Worm (Caenorhabditis elegans) whole organism, L1 larva: ENCODE results near the gene ndx-2.

Experiments
- F16B12.6 ChIP-seq: fragments of 150-350 bp; optimal IDR thresholded peaks from 2 replicates; lab custom pipeline; 2014; ENCODE audit warnings: missing biosample characterization, missing genetic modification characterization
- alr-1 ChIP-seq: fragments of 200-800 bp; sonication (Bioruptor generic); optimal IDR thresholded peaks from 2 replicates; lab custom pipeline; 2018; ENCODE audit warnings: borderline replicate concordance, mild to moderate bottlenecking, missing genetic modification characterization, missing compliant biosample characterization
- aly-2 ChIP-seq: fragments of 150-350 bp; optimal IDR thresholded peaks from 2 replicates; lab custom pipeline; 2014; ENCODE audit warnings: missing biosample characterization, missing genetic modification characterization
- ceh-8 ChIP-seq: fragments of 200-800 bp; sonication (Bioruptor generic); optimal IDR thresholded peaks from 2 replicates; lab custom pipeline; 2018; ENCODE audit warnings: mild to moderate bottlenecking, missing genetic modification characterization, moderate library complexity, missing compliant biosample characterization
- ceh-82 ChIP-seq, 3 experiments: fragments of 150-350 bp in 1 of 3; sonication (generic microtip) in 2 of 3; optimal IDR thresholded peaks; 2 replicates each; lab custom pipeline; 2014 to 2017; ENCODE audit warnings: missing biosample characterization in 3 of 3, missing genetic modification characterization in 3 of 3
- ceh-88 ChIP-seq: fragments of 200-800 bp; sonication (Bioruptor generic); IDR thresholded peaks from 2 replicates; pipeline ENCODE4 v1.3.6; 2022; ENCODE audit warnings: missing genetic modification characterization, missing compliant biosample characterization
- dpl-1 ChIP-seq, 3 experiments: fragments of 150-350 bp in 2 of 3; sonication (generic microtip) in 1 of 3; optimal IDR thresholded peaks; 2 replicates each; lab custom pipeline; 2014 to 2017; ENCODE audit warnings: missing biosample characterization in 3 of 3, missing genetic modification characterization in 3 of 3, missing genetic modification reagents in 3 of 3
- dsc-1 ChIP-seq: sonication (generic microtip); optimal IDR thresholded peaks from 2 replicates; lab custom pipeline; 2016; ENCODE audit warnings: mild to moderate bottlenecking, missing genetic modification characterization, missing compliant biosample characterization
- efl-1 ChIP-seq, 4 experiments: fragments of 150-350 bp; optimal IDR thresholded peaks in 3 of 4; peaks in 1 of 4; 1 replicate in 1 of 4; 2 replicates in 3 of 4; lab custom pipeline; 2014; ENCODE audit warnings: missing biosample characterization in 2 of 4, missing genetic modification characterization in 2 of 4, missing genetic modification reagents in 2 of 4
- efl-3 ChIP-seq: fragments of 200-800 bp; sonication (Bioruptor generic); optimal IDR thresholded peaks from 2 replicates; lab custom pipeline; 2018; ENCODE audit warnings: mild to moderate bottlenecking, missing genetic modification characterization, missing compliant biosample characterization
- egl-27 ChIP-seq, 2 experiments: fragments of 150-350 bp in 1 of 2; sonication (generic microtip); optimal IDR thresholded peaks; 3 replicates each; lab custom pipeline; 2017 to 2018; ENCODE audit warnings: missing biosample characterization in 2 of 2, missing genetic modification characterization in 2 of 2, missing genetic modification reagents in 2 of 2
- elt-2 ChIP-seq: sonication (generic microtip); optimal IDR thresholded peaks from 2 replicates; lab custom pipeline; 2016; ENCODE audit warnings: missing genetic modification characterization, mild to moderate bottlenecking, inconsistent platforms, missing compliant biosample characterization, missing genetic modification reagents
- fkh-4 ChIP-seq: sonication (generic microtip); optimal IDR thresholded peaks from 2 replicates; lab custom pipeline; 2016; ENCODE audit warnings: missing compliant biosample characterization, missing genetic modification characterization, borderline replicate concordance
- fkh-8 ChIP-seq: sonication (generic microtip); optimal IDR thresholded peaks from 2 replicates; lab custom pipeline; 2016; ENCODE audit warnings: mild to moderate bottlenecking, missing genetic modification characterization, missing compliant biosample characterization
- grh-1 ChIP-seq: fragments of 200-800 bp; sonication (Bioruptor generic); IDR thresholded peaks from 2 replicates; pipeline ENCODE4 v1.3.6; 2022; ENCODE audit warnings: missing genetic modification reagents, missing genetic modification characterization, missing compliant biosample characterization
- irx-1 ChIP-seq: sonication (generic microtip); optimal IDR thresholded peaks from 2 replicates; lab custom pipeline; 2016; ENCODE audit warnings: missing genetic modification characterization, missing compliant biosample characterization
- isw-1 ChIP-seq: fragments of 200-800 bp; sonication (Bioruptor generic); IDR thresholded peaks from 2 replicates; pipeline ENCODE4 v1.3.6; 2022; ENCODE audit warnings: missing genetic modification characterization, missing compliant biosample characterization
- jun-1 ChIP-seq: fragments of 150-350 bp; optimal IDR thresholded peaks from 2 replicates; lab custom pipeline; 2014; ENCODE audit warnings: missing biosample characterization, missing genetic modification reagents, missing genetic modification characterization
- lin-14 ChIP-seq: fragments of 200-800 bp; sonication (Bioruptor generic); optimal IDR thresholded peaks from 2 replicates; lab custom pipeline; 2018; ENCODE audit warnings: mild to moderate bottlenecking, missing genetic modification characterization, moderate library complexity, missing compliant biosample characterization
- lin-35 ChIP-seq, 2 experiments: fragments of 150-350 bp; optimal IDR thresholded peaks; 2 replicates each; lab custom pipeline; 2014; ENCODE audit warnings: missing biosample characterization in 2 of 2, missing genetic modification characterization in 2 of 2, missing genetic modification reagents in 2 of 2
- lin-39 ChIP-seq: fragments of 150-350 bp; optimal IDR thresholded peaks from 2 replicates; lab custom pipeline; 2014; ENCODE audit warnings: missing biosample characterization, missing genetic modification reagents, missing genetic modification characterization
- lir-3 ChIP-seq: sonication (generic microtip); optimal IDR thresholded peaks from 2 replicates; lab custom pipeline; 2016; ENCODE audit warnings: mild to moderate bottlenecking, missing genetic modification characterization, moderate library complexity, missing compliant biosample characterization; ENCODE audit not compliant: poor library complexity
- mab-9 ChIP-seq: fragments of 200-800 bp; sonication (Bioruptor generic); IDR thresholded peaks from 2 replicates; pipeline ENCODE4 v1.3.6; 2022; ENCODE audit warnings: missing genetic modification reagents, missing genetic modification characterization, missing compliant biosample characterization
- mef-2 ChIP-seq: fragments of 150-350 bp; optimal IDR thresholded peaks from 2 replicates; lab custom pipeline; 2014; ENCODE audit warnings: missing biosample characterization, missing genetic modification characterization
- mep-1 ChIP-seq: fragments of 150-350 bp; optimal IDR thresholded peaks from 2 replicates; lab custom pipeline; 2014; ENCODE audit warnings: missing biosample characterization, missing genetic modification characterization
- nhr-20 ChIP-seq: sonication (generic microtip); optimal IDR thresholded peaks from 2 replicates; lab custom pipeline; 2016; ENCODE audit warnings: mild to moderate bottlenecking, missing genetic modification characterization, missing compliant biosample characterization
- nhr-28 ChIP-seq: fragments of 150-350 bp; optimal IDR thresholded peaks from 2 replicates; lab custom pipeline; 2014; ENCODE audit warnings: missing biosample characterization, missing genetic modification characterization
- nhr-47 ChIP-seq: sonication (generic microtip); optimal IDR thresholded peaks from 2 replicates; lab custom pipeline; 2016; ENCODE audit warnings: mild to moderate bottlenecking, missing genetic modification characterization, moderate library complexity, missing compliant biosample characterization
- nhr-76 ChIP-seq: sonication (generic microtip); optimal IDR thresholded peaks from 2 replicates; lab custom pipeline; 2017; ENCODE audit warnings: missing biosample characterization, missing genetic modification characterization
- nhr-90 ChIP-seq: sonication (generic microtip); optimal IDR thresholded peaks from 2 replicates; lab custom pipeline; 2016; ENCODE audit warnings: mild to moderate bottlenecking, missing genetic modification characterization, missing compliant biosample characterization; ENCODE audit not compliant: poor library complexity
- pax-3 ChIP-seq: fragments of 200-800 bp; sonication (Bioruptor generic); optimal IDR thresholded peaks from 2 replicates; lab custom pipeline; 2018; ENCODE audit warnings: mild to moderate bottlenecking, missing genetic modification characterization, moderate library complexity, missing compliant biosample characterization
- pqm-1 ChIP-seq: sonication (generic microtip); optimal IDR thresholded peaks from 3 replicates; lab custom pipeline; 2017; ENCODE audit warnings: missing biosample characterization, missing genetic modification characterization
- skn-1 ChIP-seq: fragments of 150-350 bp; optimal IDR thresholded peaks from 2 replicates; lab custom pipeline; 2014; ENCODE audit warnings: missing biosample characterization, missing genetic modification characterization
- unc-130 ChIP-seq: fragments of 150-350 bp; optimal IDR thresholded peaks from 2 replicates; lab custom pipeline; 2017; ENCODE audit warnings: missing biosample characterization, missing genetic modification characterization, inconsistent platforms
- unc-62 ChIP-seq: fragments of 150-350 bp; optimal IDR thresholded peaks from 2 replicates; lab custom pipeline; 2014; ENCODE audit warnings: missing biosample characterization, missing genetic modification reagents, missing genetic modification characterization
- unc-86 ChIP-seq: sonication (generic microtip); optimal IDR thresholded peaks from 2 replicates; lab custom pipeline; 2016; ENCODE audit warnings: missing genetic modification characterization, missing compliant biosample characterization
- unc-98 ChIP-seq: fragments of 200-800 bp; sonication (Bioruptor generic); IDR thresholded peaks from 2 replicates; pipeline ENCODE4 v1.3.6; 2022; ENCODE audit warnings: missing genetic modification characterization, missing compliant biosample characterization
- zip-4 ChIP-seq: fragments of 200-800 bp; sonication (Bioruptor generic); optimal IDR thresholded peaks from 2 replicates; lab custom pipeline; 2018; ENCODE audit warnings: mild to moderate bottlenecking, missing genetic modification characterization, moderate library complexity, missing compliant biosample characterization
- ztf-11 ChIP-seq, 2 experiments: sonication (generic microtip); optimal IDR thresholded peaks; 2 replicates each; lab custom pipeline; 2016 to 2017; ENCODE audit warnings: missing genetic modification characterization in 2 of 2, missing biosample characterization in 1 of 2, missing compliant biosample characterization in 1 of 2
- ztf-4 ChIP-seq: fragments of 150-350 bp; optimal IDR thresholded peaks from 2 replicates; lab custom pipeline; 2014; ENCODE audit warnings: missing biosample characterization, missing genetic modification characterization

Gene ndx-2

ce11 chrV:2664525-2665053, at the start of gene ndx-2:
TSS of gene ndx-2 (minus strand) at chrV:2665003.
- no peak for TF ChIP-seq ceh-8
- TF ChIP-seq grh-1 (GFP tag; lab: Robert Waterston, UW), result no peak

DNA sequence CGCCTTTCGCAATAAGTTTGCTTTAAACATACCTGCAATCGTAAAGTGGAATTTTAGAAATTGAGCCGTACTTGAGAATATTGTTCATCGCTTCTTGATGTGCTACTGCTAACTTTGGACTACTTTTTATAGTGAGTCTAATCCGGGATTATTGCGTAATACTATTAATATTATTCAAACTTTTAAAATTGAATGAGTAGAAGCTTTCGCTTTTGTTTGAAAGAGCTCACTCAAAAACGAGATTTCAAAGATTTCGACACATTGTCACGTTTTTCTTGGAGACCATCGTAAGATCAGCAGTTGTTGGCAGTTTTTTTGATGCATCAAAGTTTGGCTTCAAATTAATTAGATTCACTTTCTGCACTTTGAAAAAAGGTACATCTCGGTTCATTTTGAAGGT, 48.7 kb upstream of the ndx-2 start, which contains the start of gene srt-28:
Gene srt-28, minus strand, starts transcription at position 101 of the 400 bp plus-strand sequence.
- TF ChIP-seq unc-62 (GFP tag; lab: Kevin White, UChicago) (no peak), unc-130 (tag; lab: Kevin White, UChicago) (no peak), jun-1 (tag; lab: Kevin White, UChicago) (no peak), egl-27 (tag; optimal IDR thresholded peaks at IDR 0.05; lab: Kevin White, UChicago) (no peak), pax-3 (tag; lab: Kevin White, UChicago) (peak; percentile 18), dpl-1 (GFP tag; optimal IDR thresholded peaks at IDR 0.05; lab: Kevin White, UChicago) (no peak), efl-1 (optimal IDR thresholded peaks at IDR 0.05; lab: Kevin White, UChicago) (no peak), efl-1 (GFP tag; optimal IDR thresholded peaks at IDR 0.05 in 1 of 2; lab: Kevin White, UChicago) (no peak)

- TF ChIP-seq lin-39 (no peak), unc-98 (GFP tag; lab: Robert Waterston, UW) (no peak), zip-4 (GFP tag; lab: Kevin White, UChicago) (no peak), unc-86 (no peak), lin-14 (GFP tag; lab: Kevin White, UChicago) (no peak), aly-2 (tag; lab: Kevin White, UChicago) (no peak), ztf-4 (no peak), lin-35 (GFP tag; optimal IDR thresholded peaks at IDR 0.05; lab: Kevin White, UChicago) (peak in 1 of 2 experiments; percentile 11), nhr-90 (no peak), elt-2 (tag; lab: Kevin White, UChicago) (peak; percentile 63), ztf-11 (tag; optimal IDR thresholded peaks at IDR 0.05; lab: Kevin White, UChicago) (no peak), dsc-1 (tag; lab: Kevin White, UChicago) (no peak), mef-2 (tag; lab: Kevin White, UChicago) (no peak)
Measured at ce11 chrV:2711429-2711828, 46.6 kb upstream of the ndx-2 start, which contains the start of gene C24B9.3. TSS of gene C24B9.3 (minus strand) at chrV:2711599.

DNA sequence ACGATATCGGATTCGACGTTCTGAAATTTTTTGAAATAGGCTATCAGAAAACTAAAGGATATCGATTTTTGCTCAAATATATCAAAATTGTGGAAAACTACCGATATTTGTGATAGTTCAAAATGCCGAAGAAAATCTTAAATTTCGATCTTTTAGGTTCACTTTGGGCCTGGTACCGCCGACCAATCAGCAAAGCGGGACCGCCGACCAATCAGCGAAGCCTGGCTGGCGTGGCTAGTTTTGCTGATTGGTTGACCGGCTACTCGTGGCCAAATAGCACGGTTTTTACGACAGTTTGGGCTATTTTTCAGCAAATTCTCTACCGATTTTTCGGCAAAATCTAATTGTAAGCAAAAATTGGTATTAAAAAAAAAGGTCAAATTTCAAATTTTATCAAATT, 45.4 kb upstream of the ndx-2 start:
- no peak for TF ChIP-seq mab-9
- no peak for TF ChIP-seq pqm-1 (tag; lab: Kevin White, UChicago)
- TF ChIP-seq skn-1 (tag; lab: Kevin White, UChicago), result no peak
- TF ChIP-seq fkh-8 (tag; lab: Kevin White, UChicago), result no peak
- TF ChIP-seq fkh-4 (tag; lab: Kevin White, UChicago), result no peak
- no peak for TF ChIP-seq ceh-8
- no peak for TF ChIP-seq isw-1 (GFP tag; lab: Robert Waterston, UW)
- TF ChIP-seq F16B12.6 (tag; lab: Kevin White, UChicago), result no peak
- TF ChIP-seq, all 84 proteins: peak for 0

DNA sequence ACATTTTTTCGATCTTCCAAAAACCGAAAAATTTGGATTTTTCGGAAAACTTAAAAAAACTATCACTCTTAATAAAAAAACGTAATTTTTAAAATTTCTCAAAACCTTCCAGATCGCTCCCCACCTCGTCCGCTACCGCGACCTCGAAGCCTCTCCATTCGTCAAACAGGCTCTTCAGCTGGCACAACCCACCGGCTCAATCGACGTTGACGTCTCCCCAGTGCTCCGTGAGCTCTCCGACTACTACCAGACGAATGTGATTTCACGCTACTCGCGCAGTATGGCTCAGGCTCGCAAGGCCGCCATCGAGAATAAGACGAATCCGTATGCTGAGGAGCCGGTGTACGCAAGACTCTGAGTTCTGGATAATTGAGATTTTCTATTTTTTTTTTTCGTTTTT, 41.6 kb upstream of the ndx-2 start:
- no peak for TF ChIP-seq zip-4 (GFP tag; lab: Kevin White, UChicago)
- TF ChIP-seq lir-3, result no peak
- no peak for TF ChIP-seq fkh-8 (tag; lab: Kevin White, UChicago)
- no peak for TF ChIP-seq efl-1 (optimal IDR thresholded peaks at IDR 0.05; lab: Kevin White, UChicago)
- peak in 1 of 2 experiments; percentile 71 for TF ChIP-seq efl-1 (GFP tag; optimal IDR thresholded peaks at IDR 0.05 in 1 of 2; lab: Kevin White, UChicago)
- no peak for TF ChIP-seq dpl-1 (GFP tag; optimal IDR thresholded peaks at IDR 0.05; lab: Kevin White, UChicago)

DNA sequence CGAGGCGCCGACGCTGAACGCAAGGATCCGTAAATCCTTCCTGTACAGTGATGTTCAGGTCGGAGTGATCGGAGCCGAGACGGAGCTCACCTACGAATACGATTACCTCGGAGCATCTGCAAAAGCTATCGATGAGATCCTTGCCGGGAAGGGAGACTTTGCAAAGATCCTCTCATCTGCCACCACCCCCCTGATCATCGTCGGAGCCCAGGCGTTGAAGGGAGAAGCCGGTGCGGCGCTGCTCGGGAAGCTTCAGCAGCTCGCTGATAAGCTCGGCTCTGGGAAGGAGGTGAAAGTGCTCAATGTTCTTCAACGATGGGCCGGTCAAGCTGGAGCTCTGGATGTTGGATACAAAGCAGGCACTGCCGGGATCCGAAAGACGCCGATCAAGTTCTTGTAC, 38.5 kb upstream of the ndx-2 start:
- no peak for TF ChIP-seq nhr-76 (tag; lab: Kevin White, UChicago)
- no peak for TF ChIP-seq elt-2 (tag; lab: Kevin White, UChicago)
- TF ChIP-seq mef-2 (tag; lab: Kevin White, UChicago), result no peak
- TF ChIP-seq nhr-20, result no peak
- no peak for TF ChIP-seq irx-1 (tag; lab: Kevin White, UChicago)
- no peak for TF ChIP-seq ceh-88 (GFP tag; lab: Robert Waterston, UW)
- TF ChIP-seq dsc-1 (tag; lab: Kevin White, UChicago), result no peak
- TF ChIP-seq efl-3 (GFP tag; lab: Kevin White, UChicago), result no peak
- TF ChIP-seq mep-1 (tag; lab: Kevin White, UChicago), result no peak
- no peak for TF ChIP-seq nhr-28
- TF ChIP-seq alr-1, result no peak
- no peak for TF ChIP-seq ceh-82 (tag; optimal IDR thresholded peaks at IDR 0.05; lab: Kevin White, UChicago)
- TF ChIP-seq nhr-47 (tag; lab: Kevin White, UChicago), result no peak
- no peak for TF ChIP-seq ceh-8
- TF ChIP-seq fkh-4 (tag; lab: Kevin White, UChicago), result no peak
- no peak for TF ChIP-seq efl-1 (optimal IDR thresholded peaks at IDR 0.05; lab: Kevin White, UChicago)
- no peak for TF ChIP-seq efl-1 (GFP tag; optimal IDR thresholded peaks at IDR 0.05 in 1 of 2; lab: Kevin White, UChicago)
- TF ChIP-seq, all 84 proteins: peak for 0
